Worm (Caenorhabditis elegans): ENCODE data around the gene F47B10.4.

ce11 chrX:10913981-10914380 lies 22.9 kb downstream of the F47B10.4 start, which contains the start of gene F47B10.9:
- TF ChIP-seq ceh-82 (tag; optimal IDR thresholded peaks at IDR 0.05) (no peak), lin-15B (tag; optimal IDR thresholded peaks at IDR 0.05) (no peak), pqm-1 (tag; optimal IDR thresholded peaks at IDR 0.05) (no peak), elt-1 (tag; optimal IDR thresholded peaks at IDR 0.05) (no peak), ztf-11 (tag; optimal IDR thresholded peaks at IDR 0.05) (no peak), jun-1 (tag; optimal IDR thresholded peaks at IDR 0.05) (no peak), mdl-1 (tag; optimal IDR thresholded peaks at IDR 0.05) (no peak), unc-62 (GFP tag; optimal IDR thresholded peaks at IDR 0.05) (no peak), nhr-11 (tag; optimal IDR thresholded peaks at IDR 0.05) (no peak), sea-2 (GFP tag; optimal IDR thresholded peaks at IDR 0.05) (no peak), ceh-16 (tag; optimal IDR thresholded peaks at IDR 0.05) (no peak), fos-1 (tag; optimal IDR thresholded peaks at IDR 0.05) (no peak), egl-27 (tag; optimal IDR thresholded peaks at IDR 0.05) (no peak)
